Fruit fly (Drosophila melanogaster): Measurements from ENCODE around the gene Nin.

Nin gene

dm6 chr2L:5300785-5301616 lies 22.7 kb upstream of the Nin start:
- TF ChIP-seq Rel (GFP tag; optimal IDR thresholded peaks at IDR 0.05) (no peak), Rel (tag; optimal IDR thresholded peaks at IDR 0.05) (peak; percentile 67), psq (GFP tag; optimal IDR thresholded peaks at IDR 0.05) (no peak)

dm6 chr2L:5300237-5300668 lies 21.9 kb upstream of the Nin start:
- TF ChIP-seq sv (GFP tag; optimal IDR thresholded peaks at IDR 0.05): no peak
- no peak for TF ChIP-seq Rel (GFP tag; optimal IDR thresholded peaks at IDR 0.05)
- peak; percentile 50 for TF ChIP-seq Rel (tag; optimal IDR thresholded peaks at IDR 0.05)
- no peak for TF ChIP-seq ey (GFP tag; optimal IDR thresholded peaks at IDR 0.05)
- peak; percentile 22 for TF ChIP-seq h (GFP tag; optimal IDR thresholded peaks at IDR 0.05)
- no peak for TF ChIP-seq Jra (GFP tag; optimal IDR thresholded peaks at IDR 0.05)

- TF ChIP-seq Dif (GFP tag; optimal IDR thresholded peaks at IDR 0.05; ENCODE audit: partially characterized antibody) (peak; percentile 13), OdsH (GFP tag; optimal IDR thresholded peaks at IDR 0.05) (no peak)
These were observed 21.3 kb upstream of the Nin start for dm6 chr2L:5299628-5299986.

dm6 chr2L:5298978-5299627 lies 20.8 kb upstream of the Nin start:
- no peak for TF ChIP-seq Mio (GFP tag; optimal IDR thresholded peaks at IDR 0.05)
- TF ChIP-seq sv (GFP tag; optimal IDR thresholded peaks at IDR 0.05): peak; percentile 66
- peak; percentile 49 for TF ChIP-seq dmrt93B (GFP tag; optimal IDR thresholded peaks at IDR 0.05)
- TF ChIP-seq Sp1 (GFP tag; optimal IDR thresholded peaks at IDR 0.05): peak; percentile 91
- TF ChIP-seq h (GFP tag; optimal IDR thresholded peaks at IDR 0.05): peak; percentile 84
- TF ChIP-seq OdsH (GFP tag; optimal IDR thresholded peaks at IDR 0.05): peak; percentile 88
- peak; percentile 86 for TF ChIP-seq rgr (GFP tag; optimal IDR thresholded peaks at IDR 0.05)
- peak; percentile 85 for TF ChIP-seq fru (GFP tag; optimal IDR thresholded peaks at IDR 0.05)
- peak; percentile 80 for TF ChIP-seq Hnf4 (GFP tag; optimal IDR thresholded peaks at IDR 0.05)
- TF ChIP-seq woc (GFP tag; optimal IDR thresholded peaks at IDR 0.05): peak; percentile 18
- TF ChIP-seq Rel (GFP tag; optimal IDR thresholded peaks at IDR 0.05): no peak
- peak; percentile 89 for TF ChIP-seq Rel (tag; optimal IDR thresholded peaks at IDR 0.05)
- TF ChIP-seq tai (GFP tag; optimal IDR thresholded peaks at IDR 0.05): no peak
- peak; percentile 89 for TF ChIP-seq br (GFP tag; optimal IDR thresholded peaks at IDR 0.05)
- peak; percentile 80 for TF ChIP-seq psq (GFP tag; optimal IDR thresholded peaks at IDR 0.05)
- no peak for TF ChIP-seq GATAd (GFP tag; optimal IDR thresholded peaks at IDR 0.05)
- no peak for TF ChIP-seq pan (optimal IDR thresholded peaks at IDR 0.05)
- peak; percentile 24 for TF ChIP-seq CG9705 (GFP tag; optimal IDR thresholded peaks at IDR 0.05)
- peak; percentile 77 for TF ChIP-seq HLH106 (tag; optimal IDR thresholded peaks at IDR 0.05)
- peak; percentile 4 for TF ChIP-seq Jra (GFP tag; optimal IDR thresholded peaks at IDR 0.05)
- no peak for TF ChIP-seq Hr78 (GFP tag; optimal IDR thresholded peaks at IDR 0.05)
- TF ChIP-seq brk (GFP tag; optimal IDR thresholded peaks at IDR 0.05): peak; percentile 35
- TF ChIP-seq foxo (GFP tag; optimal IDR thresholded peaks at IDR 0.05): peak in 1 of 2 experiments; percentile 82
- TF ChIP-seq CrebA (GFP tag; optimal IDR thresholded peaks at IDR 0.05; ENCODE audit: borderline replicate concordance): peak; percentile 28
- no peak for TF ChIP-seq usp (GFP tag; optimal IDR thresholded peaks at IDR 0.05)
- TF ChIP-seq ey (GFP tag; optimal IDR thresholded peaks at IDR 0.05): peak; percentile 87

- TF ChIP-seq sage (GFP tag; optimal IDR thresholded peaks at IDR 0.05): no peak
These were observed 19.6 kb upstream of the Nin start for dm6 chr2L:5297961-5298311.

- TF ChIP-seq h (GFP tag; optimal IDR thresholded peaks at IDR 0.05) (peak; percentile 79), dl (GFP tag; optimal IDR thresholded peaks at IDR 0.05; ENCODE audit: insufficient read depth in 1 of 2, partially characterized antibody in 2 of 2) (no peak), CG32264 (GFP tag; optimal IDR thresholded peaks at IDR 0.05) (peak; percentile 13), CrebA (GFP tag; optimal IDR thresholded peaks at IDR 0.05; ENCODE audit: borderline replicate concordance) (peak; percentile 4), brk (GFP tag; optimal IDR thresholded peaks at IDR 0.05) (peak; percentile 12), lola (GFP tag; optimal IDR thresholded peaks at IDR 0.05) (no peak), Mio (GFP tag; optimal IDR thresholded peaks at IDR 0.05) (no peak), Myc (optimal IDR thresholded peaks at IDR 0.05) (no peak), Sp1 (GFP tag; optimal IDR thresholded peaks at IDR 0.05) (peak; percentile 69), CG9705 (GFP tag; optimal IDR thresholded peaks at IDR 0.05) (peak; percentile 3), Jra (GFP tag; optimal IDR thresholded peaks at IDR 0.05) (no peak), rgr (GFP tag; optimal IDR thresholded peaks at IDR 0.05) (peak; percentile 62), dmrt93B (GFP tag; optimal IDR thresholded peaks at IDR 0.05) (peak; percentile 45), Rel (GFP tag; optimal IDR thresholded peaks at IDR 0.05) (no peak), Rel (tag; optimal IDR thresholded peaks at IDR 0.05) (no peak), Hnf4 (GFP tag; optimal IDR thresholded peaks at IDR 0.05) (peak; percentile 59), Dfd (GFP tag; optimal IDR thresholded peaks at IDR 0.05) (no peak), psq (GFP tag; optimal IDR thresholded peaks at IDR 0.05) (peak; percentile 41), usp (GFP tag; optimal IDR thresholded peaks at IDR 0.05) (no peak), woc (GFP tag; optimal IDR thresholded peaks at IDR 0.05) (peak; percentile 44), OdsH (GFP tag; optimal IDR thresholded peaks at IDR 0.05) (peak; percentile 59), GATAd (GFP tag; optimal IDR thresholded peaks at IDR 0.05) (no peak), ey (GFP tag; optimal IDR thresholded peaks at IDR 0.05) (peak; percentile 69), fru (GFP tag; optimal IDR thresholded peaks at IDR 0.05) (peak; percentile 82), foxo (GFP tag; optimal IDR thresholded peaks at IDR 0.05) (peak in 1 of 2 experiments; percentile 77), tai (GFP tag; optimal IDR thresholded peaks at IDR 0.05) (peak; percentile 54), br (GFP tag; optimal IDR thresholded peaks at IDR 0.05) (peak; percentile 53), sage (GFP tag; optimal IDR thresholded peaks at IDR 0.05) (peak; percentile 9)
These were observed 19.1 kb upstream of the Nin start for dm6 chr2L:5297289-5297960.
